Worm (Caenorhabditis elegans) whole organism, L2 larva: ENCODE measurements around the gene T10G3.8.

Source experiments
- blmp-1 ChIP-seq: sonication (generic microtip); optimal IDR thresholded peaks from 2 replicates; lab custom pipeline; 2017; ENCODE audit warnings: missing genetic modification characterization, mild to moderate bottlenecking, missing compliant biosample characterization, antibody characterized with exemption, moderate library complexity; ENCODE audit not compliant: insufficient read depth
- elt-1 ChIP-seq: fragments of 150-350 bp; optimal IDR thresholded peaks from 2 replicates; lab custom pipeline; 2014; ENCODE audit warnings: missing biosample characterization, missing genetic modification characterization
- lin-11 ChIP-seq: fragments of 150-350 bp; sonication (generic microtip); optimal IDR thresholded peaks from 2 replicates; lab custom pipeline; 2014; ENCODE audit warnings: missing biosample characterization, missing genetic modification characterization, inconsistent platforms, mixed read lengths
- lin-13 ChIP-seq: fragments of 150-350 bp; optimal IDR thresholded peaks from 2 replicates; lab custom pipeline; 2014; ENCODE audit warnings: missing biosample characterization, missing genetic modification reagents, missing genetic modification characterization
- lsy-2 ChIP-seq, 2 experiments: fragments of 150-350 bp in 1 of 2; sonication (generic microtip) in 1 of 2; optimal IDR thresholded peaks; 2 replicates each; lab custom pipeline; 2014 to 2017; ENCODE audit warnings: missing biosample characterization in 2 of 2, missing genetic modification characterization in 2 of 2
- nhr-237 ChIP-seq: fragments of 150-350 bp; optimal IDR thresholded peaks from 2 replicates; lab custom pipeline; 2014; ENCODE audit warnings: missing biosample characterization, missing genetic modification characterization
- nhr-6 ChIP-seq: fragments of 150-350 bp; optimal IDR thresholded peaks from 2 replicates; lab custom pipeline; 2014; ENCODE audit warnings: missing biosample characterization, missing genetic modification characterization
- nhr-77 ChIP-seq: fragments of 150-350 bp; optimal IDR thresholded peaks from 2 replicates; lab custom pipeline; 2014; ENCODE audit warnings: missing biosample characterization, missing genetic modification characterization
- unc-62 ChIP-seq: fragments of 150-350 bp; optimal IDR thresholded peaks from 2 replicates; lab custom pipeline; 2014; ENCODE audit warnings: missing biosample characterization, missing genetic modification reagents, missing genetic modification characterization
- ztf-11 ChIP-seq: sonication (generic microtip); optimal IDR thresholded peaks from 2 replicates; lab custom pipeline; 2017; ENCODE audit warnings: missing biosample characterization, missing genetic modification characterization

DNA sequence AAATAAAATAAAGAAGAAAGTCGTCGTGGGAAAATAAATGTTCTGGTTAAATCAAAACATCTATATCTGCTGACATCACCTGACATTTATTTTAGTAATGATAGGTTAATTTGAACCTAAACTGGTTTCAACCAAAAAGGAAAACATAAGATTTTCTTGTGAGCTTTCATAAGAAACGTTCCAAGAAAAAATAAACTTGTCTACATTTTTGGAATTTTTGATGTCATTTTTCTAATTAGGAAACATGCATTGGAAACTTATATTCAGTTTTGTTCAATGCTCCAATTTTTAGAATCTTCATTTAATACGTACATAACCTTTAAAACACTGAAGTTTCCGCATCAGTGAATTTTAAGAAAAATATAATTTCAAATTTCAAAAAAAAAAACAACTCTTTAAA lies 9.5 kb upstream of the T10G3.8 start:
- TF ChIP-seq elt-1 (tag; lab: Kevin White, UChicago) (no peak), nhr-6 (tag; lab: Kevin White, UChicago) (no peak), lin-13 (GFP tag; lab: Kevin White, UChicago) (no peak), nhr-77 (tag; lab: Kevin White, UChicago) (no peak), nhr-237 (tag; lab: Kevin White, UChicago) (no peak), lsy-2 (tag; optimal IDR thresholded peaks at IDR 0.05; lab: Kevin White, UChicago) (no peak), unc-62 (no peak), lin-11 (tag; lab: Kevin White, UChicago) (no peak), blmp-1 (tag; lab: Kevin White, UChicago) (no peak), ztf-11 (tag; lab: Kevin White, UChicago) (no peak)
